Worm (Caenorhabditis elegans): Measurements from ENCODE around the gene F52C9.5.

The F52C9.5 gene

DNA sequence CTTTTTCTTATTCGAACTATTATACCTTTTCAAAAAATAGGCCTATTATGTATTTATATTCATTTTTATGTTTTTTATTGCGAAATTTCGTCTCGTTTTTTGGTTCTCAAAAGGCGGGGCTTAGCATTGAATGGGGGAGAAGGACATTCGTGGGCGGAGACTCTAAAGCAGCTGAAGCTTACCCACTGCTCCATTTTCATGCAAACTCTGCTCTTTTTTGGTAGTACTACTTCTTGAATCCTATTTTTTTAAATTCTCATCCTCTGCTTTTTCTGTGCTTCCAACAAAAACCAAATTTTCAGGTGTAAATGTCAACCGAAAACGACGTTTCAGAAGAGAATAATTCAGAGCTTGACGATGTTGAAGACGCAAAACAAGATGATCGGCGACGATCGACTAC lies 39.4 kb downstream of the F52C9.5 start, which contains the start of gene ZK121.2:
Gene ZK121.2, plus strand, starts transcription at position 301 of the 400 bp plus-strand sequence.
- TF ChIP-seq unc-62 (GFP tag; optimal IDR thresholded peaks at IDR 0.05): no peak

DNA sequence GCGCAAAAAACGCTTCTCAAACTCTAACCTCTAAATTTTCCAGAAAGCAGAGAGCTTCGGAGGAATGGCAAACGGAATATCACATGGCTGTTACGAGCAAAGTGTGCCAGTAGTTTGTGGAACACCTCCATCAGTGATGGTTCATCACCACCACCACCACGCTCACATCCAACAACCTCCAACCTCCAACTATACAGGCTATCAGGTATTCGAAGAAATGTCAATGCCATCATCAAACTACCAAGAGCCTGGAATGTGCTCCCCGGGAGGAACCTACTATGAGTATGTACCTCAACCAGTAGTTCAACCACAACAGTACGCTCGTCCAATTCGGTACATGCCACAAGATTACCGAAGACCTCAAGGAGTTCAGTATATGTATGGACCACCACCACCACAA lies 41.5 kb downstream of the F52C9.5 start:
- no peak for TF ChIP-seq unc-62 (GFP tag; optimal IDR thresholded peaks at IDR 0.05)

DNA sequence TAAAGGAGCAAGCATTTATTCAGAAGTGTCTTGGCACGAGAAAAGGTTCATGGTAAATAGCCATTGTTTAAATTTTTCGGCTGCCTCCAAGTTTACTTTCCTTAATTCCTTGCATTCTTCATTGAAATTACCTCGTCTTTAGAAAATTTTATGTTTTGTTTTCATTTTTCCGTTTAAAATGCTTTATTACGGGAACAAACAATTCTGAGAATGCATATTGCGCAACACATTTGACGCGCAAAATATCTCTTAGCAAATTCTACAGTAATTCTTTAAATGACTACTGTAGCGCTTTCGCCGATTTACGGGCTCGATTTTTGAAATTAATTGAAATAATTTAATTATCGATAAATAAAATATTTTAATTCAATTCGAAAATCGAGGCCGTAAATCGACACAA lies 42.5 kb downstream of the F52C9.5 start:
- TF ChIP-seq unc-62 (GFP tag; optimal IDR thresholded peaks at IDR 0.05): no peak

DNA sequence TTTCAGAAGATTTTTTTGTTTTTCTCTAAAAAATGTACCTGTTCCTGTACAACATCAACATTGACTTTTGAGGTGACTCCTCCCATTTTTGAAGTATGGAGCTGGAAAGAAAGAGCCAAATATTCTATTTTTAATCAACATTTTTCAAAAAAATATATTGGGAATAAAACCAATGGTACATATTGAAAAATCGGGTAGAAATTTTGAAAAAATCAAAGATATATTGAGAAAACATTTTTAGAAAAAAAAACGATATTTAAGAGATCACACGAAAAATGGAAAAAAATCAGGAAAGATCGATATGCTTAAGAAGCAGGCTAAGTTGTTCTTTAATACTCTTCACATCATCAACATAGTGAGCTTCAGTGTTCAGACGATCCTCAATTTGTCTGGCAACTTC lies 44.0 kb downstream of the F52C9.5 start, which contains the start of gene glrx-21:
Gene glrx-21, minus strand, starts transcription at position 101 of the 400 bp plus-strand sequence.
- no peak for TF ChIP-seq unc-62 (GFP tag; optimal IDR thresholded peaks at IDR 0.05)

DNA sequence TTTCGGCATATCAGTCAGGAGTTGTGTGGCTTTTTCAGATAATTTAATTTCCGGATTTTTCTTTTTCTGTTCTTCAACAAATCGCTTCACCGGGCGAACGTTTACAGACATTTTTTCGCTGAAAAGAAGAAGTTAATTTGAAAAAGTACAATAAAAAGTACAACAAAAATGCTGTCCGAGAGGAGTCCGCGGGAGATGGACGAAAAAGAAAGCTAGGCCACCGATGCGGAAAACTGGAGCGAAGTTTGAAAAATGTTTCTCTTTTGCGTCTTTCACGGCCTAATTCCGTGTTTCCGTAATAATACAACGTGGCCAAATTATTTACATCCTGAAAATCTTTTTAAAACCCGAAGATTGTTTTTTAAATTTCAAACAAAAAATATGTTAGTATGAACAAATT lies 47.2 kb downstream of the F52C9.5 start, which contains the start of gene thoc-5:
Gene thoc-5, minus strand, starts transcription at position 152 of the 400 bp plus-strand sequence.
- no peak for TF ChIP-seq unc-62 (GFP tag; optimal IDR thresholded peaks at IDR 0.05)
